Comparison of ENCODE assay signal across 1 worm cellular context in genomic region chrX:7242119-7242518, ce11.
TF ChIP-seq lines count a peak whose summit lies in the region.

No protein-coding gene starts in this region.

TF ChIP-seq in whole organism, L1 larva, 84 proteins besides CTCF, POLR2A, EP300 and RAD21 (continued from another document):
- TF ChIP-seq nhr-71 (tag; optimal IDR thresholded peaks at IDR 0.05; lab: Kevin White, UChicago) (peak; percentile 70), C04F5.9 (tag; optimal IDR thresholded peaks at IDR 0.05; lab: Kevin White, UChicago) (no peak), aha-1 (tag; optimal IDR thresholded peaks at IDR 0.05; lab: Kevin White, UChicago) (no peak), snu-23 (GFP tag; optimal IDR thresholded peaks at IDR 0.05; lab: Kevin White, UChicago) (peak; percentile 46), rnt-1 (tag; optimal IDR thresholded peaks at IDR 0.05; lab: Kevin White, UChicago) (no peak), tbx-2 (tag; optimal IDR thresholded peaks at IDR 0.05; lab: Kevin White, UChicago) (peak; percentile 56), lsy-2 (tag; optimal IDR thresholded peaks at IDR 0.05; lab: Kevin White, UChicago) (peak in 1 of 2 experiments; percentile 13), zag-1 (tag; optimal IDR thresholded peaks at IDR 0.05; lab: Kevin White, UChicago) (no peak), elt-2 (tag; optimal IDR thresholded peaks at IDR 0.05; lab: Kevin White, UChicago) (no peak), mdl-1 (tag; optimal IDR thresholded peaks at IDR 0.05; lab: Kevin White, UChicago) (no peak), unc-98 (GFP tag; IDR thresholded peaks at IDR 0.05; lab: Robert Waterston, UW) (no peak), nhr-237 (tag; optimal IDR thresholded peaks at IDR 0.05; lab: Kevin White, UChicago) (no peak), lin-39 (tag; optimal IDR thresholded peaks at IDR 0.05; lab: Kevin White, UChicago) (no peak), alr-1 (tag; optimal IDR thresholded peaks at IDR 0.05; lab: Kevin White, UChicago; ENCODE audit: borderline replicate concordance) (no peak), ces-1 (GFP tag; optimal IDR thresholded peaks at IDR 0.05; lab: Kevin White, UChicago) (no peak), efl-1 (optimal IDR thresholded peaks at IDR 0.05; lab: Kevin White, UChicago) (no peak), efl-1 (GFP tag; optimal IDR thresholded peaks at IDR 0.05 in 1 of 2; lab: Kevin White, UChicago) (no peak), mef-2 (tag; optimal IDR thresholded peaks at IDR 0.05; lab: Kevin White, UChicago) (no peak), Y116A8C.19 (tag; optimal IDR thresholded peaks at IDR 0.05; lab: Kevin White, UChicago; ENCODE audit: borderline replicate concordance) (no peak), lin-15B (tag; optimal IDR thresholded peaks at IDR 0.05; lab: Kevin White, UChicago) (no peak), nhr-47 (tag; optimal IDR thresholded peaks at IDR 0.05; lab: Kevin White, UChicago) (no peak), pax-3 (tag; optimal IDR thresholded peaks at IDR 0.05; lab: Kevin White, UChicago) (no peak), ceh-63 (GFP tag; optimal IDR thresholded peaks at IDR 0.05; lab: Kevin White, UChicago) (no peak), nhr-19 (GFP tag; conservative IDR thresholded peaks at IDR 0.05; lab: Robert Waterston, UW) (peak; percentile 35), isw-1 (GFP tag; IDR thresholded peaks at IDR 0.05; lab: Robert Waterston, UW) (no peak), F16B12.6 (tag; optimal IDR thresholded peaks at IDR 0.05; lab: Kevin White, UChicago) (no peak), xbp-1 (tag; optimal IDR thresholded peaks at IDR 0.05; lab: Kevin White, UChicago) (no peak), elt-3 (tag; optimal IDR thresholded peaks at IDR 0.05; lab: Kevin White, UChicago) (peak in 2 of 6 experiments; percentile 46 to 74), efl-3 (GFP tag; optimal IDR thresholded peaks at IDR 0.05; lab: Kevin White, UChicago) (no peak), nhr-28 (tag; optimal IDR thresholded peaks at IDR 0.05; lab: Kevin White, UChicago) (no peak), nhr-20 (tag; optimal IDR thresholded peaks at IDR 0.05; lab: Kevin White, UChicago) (peak; percentile 63), snpc-4 (tag; optimal IDR thresholded peaks at IDR 0.05; lab: Kevin White, UChicago) (no peak), ceh-90 (tag; optimal IDR thresholded peaks at IDR 0.05; lab: Kevin White, UChicago) (no peak), fkh-10 (GFP tag; optimal IDR thresholded peaks at IDR 0.05; lab: Kevin White, UChicago) (no peak), pag-3 (tag; optimal IDR thresholded peaks at IDR 0.05; lab: Kevin White, UChicago; ENCODE audit: borderline replicate concordance, insufficient read depth) (no peak), C16A3.4 (tag; optimal IDR thresholded peaks at IDR 0.05; lab: Kevin White, UChicago) (peak; percentile 3), sox-4 (tag; optimal IDR thresholded peaks at IDR 0.05; lab: Kevin White, UChicago) (no peak), nhr-90 (tag; optimal IDR thresholded peaks at IDR 0.05; lab: Kevin White, UChicago; ENCODE audit: poor library complexity) (peak; percentile 38), tlp-1 (tag; optimal IDR thresholded peaks at IDR 0.05; lab: Kevin White, UChicago) (no peak), lin-35 (GFP tag; optimal IDR thresholded peaks at IDR 0.05; lab: Kevin White, UChicago) (peak in 1 of 2 experiments; percentile 59), egl-27 (tag; optimal IDR thresholded peaks at IDR 0.05; lab: Kevin White, UChicago) (no peak), ztf-4 (tag; optimal IDR thresholded peaks at IDR 0.05; lab: Kevin White, UChicago) (no peak), lir-3 (tag; optimal IDR thresholded peaks at IDR 0.05; lab: Kevin White, UChicago; ENCODE audit: poor library complexity) (no peak), ceh-82 (tag; optimal IDR thresholded peaks at IDR 0.05; lab: Kevin White, UChicago) (no peak), unc-62 (GFP tag; optimal IDR thresholded peaks at IDR 0.05; lab: Kevin White, UChicago) (no peak), sptf-1 (tag; optimal IDR thresholded peaks at IDR 0.05; lab: Kevin White, UChicago) (no peak), mab-9 (GFP tag; IDR thresholded peaks at IDR 0.05; lab: Robert Waterston, UW) (no peak), mep-1 (tag; optimal IDR thresholded peaks at IDR 0.05; lab: Kevin White, UChicago) (peak; percentile 30), ztf-11 (tag; optimal IDR thresholded peaks at IDR 0.05; lab: Kevin White, UChicago) (no peak), unc-130 (tag; optimal IDR thresholded peaks at IDR 0.05; lab: Kevin White, UChicago) (peak; percentile 8), unc-30 (tag; optimal IDR thresholded peaks at IDR 0.05; lab: Kevin White, UChicago) (no peak), ets-5 (GFP tag; IDR thresholded peaks at IDR 0.05; lab: Robert Waterston, UW) (no peak), nhr-84 (tag; optimal IDR thresholded peaks at IDR 0.05; lab: Kevin White, UChicago) (no peak), fkh-8 (tag; optimal IDR thresholded peaks at IDR 0.05; lab: Kevin White, UChicago) (no peak), zip-4 (GFP tag; optimal IDR thresholded peaks at IDR 0.05; lab: Kevin White, UChicago) (no peak), nhr-11 (tag; optimal IDR thresholded peaks at IDR 0.05; lab: Kevin White, UChicago) (no peak), aly-2 (tag; optimal IDR thresholded peaks at IDR 0.05; lab: Kevin White, UChicago) (no peak), ceh-8 (GFP tag; optimal IDR thresholded peaks at IDR 0.05; lab: Kevin White, UChicago) (no peak), skn-1 (tag; optimal IDR thresholded peaks at IDR 0.05; lab: Kevin White, UChicago) (no peak), egl-13 (tag; optimal IDR thresholded peaks at IDR 0.05; lab: Kevin White, UChicago) (no peak), nhr-77 (tag; optimal IDR thresholded peaks at IDR 0.05; lab: Kevin White, UChicago) (no peak), fkh-4 (tag; optimal IDR thresholded peaks at IDR 0.05; lab: Kevin White, UChicago; ENCODE audit: borderline replicate concordance) (no peak), ama-1 (optimal IDR thresholded peaks at IDR 0.05; lab: Kevin White, UChicago) (no peak), hlh-17 (GFP tag; optimal IDR thresholded peaks at IDR 0.05; lab: Kevin White, UChicago; ENCODE audit: borderline replicate concordance) (no peak), irx-1 (tag; optimal IDR thresholded peaks at IDR 0.05; lab: Kevin White, UChicago) (no peak)
